Worm (Caenorhabditis elegans) whole organism, early embryonic: ENCODE results near the gene ZK218.3.

Experiments used
- B0310.2 ChIP-seq: sonication (generic microtip); optimal IDR thresholded peaks from 2 replicates; lab custom pipeline; 2016; ENCODE audit warnings: mild to moderate bottlenecking, missing genetic modification characterization, missing compliant biosample characterization
- aly-1 ChIP-seq: sonication (generic microtip); optimal IDR thresholded peaks from 2 replicates; lab custom pipeline; 2016; ENCODE audit warnings: missing genetic modification characterization, missing compliant biosample characterization
- ama-1 ChIP-seq: fragments of 150-350 bp; optimal IDR thresholded peaks from 2 replicates; lab custom pipeline; 2014
- ceh-13 ChIP-seq: fragments of 200-800 bp; sonication (Bioruptor generic); optimal IDR thresholded peaks from 2 replicates; lab custom pipeline; 2018; ENCODE audit warnings: mild to moderate bottlenecking, missing genetic modification characterization, missing compliant biosample characterization
- flt-1 ChIP-seq: fragments of 200-800 bp; sonication (Bioruptor generic); IDR thresholded peaks from 2 replicates; pipeline ENCODE4 v1.3.6; 2022; ENCODE audit warnings: missing genetic modification characterization, missing compliant biosample characterization
- hmg-4 ChIP-seq: fragments of 200-800 bp; sonication (Bioruptor generic); optimal IDR thresholded peaks from 2 replicates; lab custom pipeline; 2018; ENCODE audit warnings: mild to moderate bottlenecking, missing genetic modification characterization, missing compliant biosample characterization
- pes-1 ChIP-seq: fragments of 200-800 bp; sonication (Bioruptor generic); IDR thresholded peaks from 2 replicates; pipeline ENCODE4 v1.3.6; 2022; ENCODE audit warnings: missing genetic modification reagents, missing genetic modification characterization, missing compliant biosample characterization
- tbx-11 ChIP-seq: fragments of 200-800 bp; sonication (Bioruptor generic); IDR thresholded peaks from 2 replicates; pipeline ENCODE4 v1.3.6; 2022; ENCODE audit warnings: missing genetic modification characterization, missing compliant biosample characterization
- tra-4 ChIP-seq: sonication (generic microtip); optimal IDR thresholded peaks from 2 replicates; lab custom pipeline; 2017; ENCODE audit warnings: missing genetic modification characterization, missing compliant biosample characterization

DNA sequence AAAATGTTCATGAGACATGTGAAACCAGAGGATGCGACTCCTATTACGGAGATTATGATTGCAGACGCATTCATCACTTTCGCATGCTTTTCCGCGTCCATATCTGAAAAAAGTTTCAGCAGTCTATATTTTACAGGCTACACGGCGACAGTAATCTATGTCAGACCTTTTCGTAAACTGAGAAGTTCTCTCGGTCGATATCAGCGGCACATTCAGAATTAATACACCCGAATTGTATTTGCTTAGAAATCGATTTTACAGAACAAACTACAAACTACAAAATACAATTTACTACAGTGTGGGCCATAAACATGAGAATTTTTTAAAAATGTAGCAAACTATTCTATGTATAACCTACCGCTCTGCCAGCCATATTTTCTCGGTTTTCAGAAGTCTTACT, 27.0 kb downstream of the ZK218.3 start, which contains the start of gene srbc-14:
- TF ChIP-seq pes-1 (GFP tag; lab: Robert Waterston, UW) (no peak), tbx-11 (GFP tag; lab: Robert Waterston, UW) (no peak), ama-1 (lab: Kevin White, UChicago) (no peak), ceh-13 (no peak), B0310.2 (tag; lab: Kevin White, UChicago) (no peak), tra-4 (tag; lab: Kevin White, UChicago) (no peak), aly-1 (no peak), flt-1 (no peak), hmg-4 (GFP tag; lab: Kevin White, UChicago) (no peak)
